Worm (Caenorhabditis elegans) whole organism, L4 larva: ENCODE results near the gene sftb-1.

Source experiments
- F26F4.8 ChIP-seq: fragments of 200-800 bp; sonication (Bioruptor generic); conservative IDR thresholded peaks from 2 replicates; pipeline ENCODE4 v1.3.6; 2022; ENCODE audit warnings: missing genetic modification characterization, missing compliant biosample characterization
- F37D6.2 ChIP-seq: sonication (generic microtip); optimal IDR thresholded peaks from 2 replicates; lab custom pipeline; 2016; ENCODE audit warnings: mild to moderate bottlenecking, missing genetic modification characterization, missing compliant biosample characterization
- aha-1 ChIP-seq: fragments of 150-350 bp; peaks from one replicate; lab custom pipeline; 2014; ENCODE audit warnings: missing biosample characterization, missing genetic modification characterization
- aly-2 ChIP-seq: sonication (generic microtip); optimal IDR thresholded peaks from 2 replicates; lab custom pipeline; 2018; ENCODE audit warnings: missing biosample characterization, missing genetic modification characterization
- attf-4 ChIP-seq: sonication (generic microtip); optimal IDR thresholded peaks from 3 replicates; lab custom pipeline; 2017; ENCODE audit warnings: missing biosample characterization, missing genetic modification characterization
- ceh-20 ChIP-seq: fragments of 200-800 bp; sonication (Bioruptor generic); IDR thresholded peaks from 2 replicates; pipeline ENCODE4 v1.3.6; 2022; ENCODE audit warnings: missing genetic modification reagents, missing genetic modification characterization, missing compliant biosample characterization
- ceh-44 ChIP-seq: fragments of 200-800 bp; sonication (Bioruptor generic); IDR thresholded peaks from 2 replicates; pipeline ENCODE4 v1.3.6; 2022; ENCODE audit warnings: missing genetic modification reagents, missing genetic modification characterization, missing compliant biosample characterization
- ceh-82 ChIP-seq: sonication (generic microtip); optimal IDR thresholded peaks from 2 replicates; lab custom pipeline; 2017; ENCODE audit warnings: missing biosample characterization, missing genetic modification characterization
- ces-1 ChIP-seq: fragments of 150-350 bp; sonication (generic microtip); optimal IDR thresholded peaks from 4 replicates; lab custom pipeline; 2014; ENCODE audit warnings: missing biosample characterization, missing genetic modification reagents, missing genetic modification characterization
- ctbp-1 ChIP-seq: fragments of 200-800 bp; sonication (Bioruptor generic); IDR thresholded peaks from 2 replicates; pipeline ENCODE4 v1.3.6; 2022; ENCODE audit warnings: missing genetic modification reagents, missing genetic modification characterization, missing compliant biosample characterization
- daf-8 ChIP-seq: fragments of 200-800 bp; sonication (Bioruptor generic); IDR thresholded peaks from 2 replicates; pipeline ENCODE4 v1.3.6; 2022; ENCODE audit warnings: missing genetic modification characterization, missing compliant biosample characterization
- dmd-6 ChIP-seq: fragments of 200-800 bp; sonication (Bioruptor generic); IDR thresholded peaks from 2 replicates; pipeline ENCODE4 v1.3.6; 2022; ENCODE audit warnings: missing genetic modification reagents, missing genetic modification characterization, missing compliant biosample characterization
- dmd-9 ChIP-seq: fragments of 200-800 bp; sonication (Bioruptor generic); IDR thresholded peaks from 2 replicates; pipeline ENCODE4 v1.3.6; 2022; ENCODE audit warnings: missing genetic modification reagents, missing genetic modification characterization, missing compliant biosample characterization
- dpl-1 ChIP-seq: fragments of 150-350 bp; optimal IDR thresholded peaks from 2 replicates; lab custom pipeline; 2014; ENCODE audit warnings: missing biosample characterization, missing genetic modification reagents, missing genetic modification characterization
- duxl-1 ChIP-seq: sonication (generic microtip); optimal IDR thresholded peaks from 2 replicates; lab custom pipeline; 2016; ENCODE audit warnings: mild to moderate bottlenecking, missing genetic modification characterization, moderate library complexity, missing compliant biosample characterization; ENCODE audit not compliant: poor library complexity
- dve-1 ChIP-seq: sonication (generic microtip); optimal IDR thresholded peaks from 2 replicates; lab custom pipeline; 2017; ENCODE audit warnings: antibody characterized with exemption, mild to moderate bottlenecking, missing genetic modification characterization, missing compliant biosample characterization; ENCODE audit not compliant: insufficient read depth
- fkh-10 ChIP-seq: fragments of 150-350 bp; optimal IDR thresholded peaks from 2 replicates; lab custom pipeline; 2014; ENCODE audit warnings: missing biosample characterization, missing genetic modification reagents, missing genetic modification characterization
- fos-1 ChIP-seq: fragments of 150-350 bp; optimal IDR thresholded peaks from 2 replicates; lab custom pipeline; 2014; ENCODE audit warnings: missing biosample characterization, missing genetic modification characterization
- hlh-11 ChIP-seq: fragments of 200-800 bp; sonication (Bioruptor generic); optimal IDR thresholded peaks from 2 replicates; lab custom pipeline; 2018; ENCODE audit warnings: mild to moderate bottlenecking, missing genetic modification characterization, missing compliant biosample characterization
- hlh-30 ChIP-seq: sonication (generic microtip); optimal IDR thresholded peaks from 2 replicates; lab custom pipeline; 2017; ENCODE audit warnings: antibody characterized with exemption, mild to moderate bottlenecking, missing genetic modification characterization, missing compliant biosample characterization; ENCODE audit not compliant: insufficient read depth
- lim-7 ChIP-seq: fragments of 200-800 bp; sonication (Bioruptor generic); IDR thresholded peaks from 2 replicates; pipeline ENCODE4 v1.3.6; 2022; ENCODE audit warnings: missing genetic modification characterization, missing compliant biosample characterization
- lin-1 ChIP-seq: fragments of 200-800 bp; sonication (Bioruptor generic); IDR thresholded peaks from 2 replicates; pipeline ENCODE4 v1.3.6; 2022; ENCODE audit warnings: missing genetic modification reagents, missing genetic modification characterization, missing compliant biosample characterization
- lin-29 ChIP-seq: fragments of 200-800 bp; sonication (Bioruptor generic); IDR thresholded peaks from 2 replicates; pipeline ENCODE4 v1.3.6; 2022; ENCODE audit warnings: missing genetic modification reagents, missing genetic modification characterization, missing compliant biosample characterization
- lin-38 ChIP-seq: fragments of 200-800 bp; sonication (Bioruptor generic); IDR thresholded peaks from 2 replicates; pipeline ENCODE4 v1.3.6; 2022; ENCODE audit warnings: missing genetic modification reagents, missing genetic modification characterization, missing compliant biosample characterization
- lin-39 ChIP-seq: fragments of 150-350 bp; optimal IDR thresholded peaks from 2 replicates; lab custom pipeline; 2014; ENCODE audit warnings: missing biosample characterization, missing genetic modification reagents, missing genetic modification characterization
- lsy-2 ChIP-seq, 2 experiments: fragments of 150-350 bp in 1 of 2; sonication (generic microtip) in 1 of 2; optimal IDR thresholded peaks; 2 replicates each; lab custom pipeline; 2014 to 2017; ENCODE audit warnings: missing biosample characterization in 2 of 2, missing genetic modification characterization in 2 of 2
- mdl-1 ChIP-seq, 2 experiments: fragments of 150-350 bp in 1 of 2; sonication (generic microtip) in 1 of 2; optimal IDR thresholded peaks; 2 replicates each; lab custom pipeline; 2014 to 2017; ENCODE audit warnings: missing biosample characterization in 2 of 2, missing genetic modification characterization in 2 of 2
- mes-2 ChIP-seq: sonication (generic microtip); optimal IDR thresholded peaks from 2 replicates; lab custom pipeline; 2016; ENCODE audit warnings: missing genotype, mild to moderate bottlenecking, missing genetic modification characterization, missing compliant biosample characterization; ENCODE audit not compliant: poor library complexity, severe bottlenecking
- mxl-2 ChIP-seq: fragments of 200-800 bp; sonication (Bioruptor generic); conservative IDR thresholded peaks from 2 replicates; pipeline ENCODE4 v1.3.6; 2022; ENCODE audit warnings: missing genetic modification reagents, missing genetic modification characterization, missing compliant biosample characterization
- mxl-3 ChIP-seq: fragments of 200-800 bp; sonication (Bioruptor generic); optimal IDR thresholded peaks from 2 replicates; lab custom pipeline; 2018; ENCODE audit warnings: mild to moderate bottlenecking, missing genetic modification characterization, missing compliant biosample characterization
- nhr-102 ChIP-seq: sonication (generic microtip); optimal IDR thresholded peaks from 2 replicates; lab custom pipeline; 2016; ENCODE audit warnings: mild to moderate bottlenecking, missing genetic modification characterization, moderate library complexity, missing compliant biosample characterization
- nhr-11 ChIP-seq: fragments of 150-350 bp; optimal IDR thresholded peaks from 2 replicates; lab custom pipeline; 2014; ENCODE audit warnings: missing biosample characterization, missing genetic modification characterization
- nhr-111 ChIP-seq: fragments of 200-800 bp; sonication (Bioruptor generic); optimal IDR thresholded peaks from 2 replicates; lab custom pipeline; 2018; ENCODE audit warnings: mild to moderate bottlenecking, missing genetic modification characterization, missing compliant biosample characterization
- nhr-237 ChIP-seq: sonication (generic microtip); optimal IDR thresholded peaks from 2 replicates; lab custom pipeline; 2017; ENCODE audit warnings: missing biosample characterization, missing genetic modification characterization
- nhr-25 ChIP-seq: sonication (generic microtip); optimal IDR thresholded peaks from 2 replicates; lab custom pipeline; 2017; ENCODE audit warnings: missing genetic modification characterization, mild to moderate bottlenecking, missing compliant biosample characterization, antibody characterized with exemption, moderate library complexity, borderline replicate concordance; ENCODE audit not compliant: insufficient read depth
- nhr-28 ChIP-seq: fragments of 150-350 bp; optimal IDR thresholded peaks from 2 replicates; lab custom pipeline; 2014; ENCODE audit warnings: missing biosample characterization, missing genetic modification characterization
- nhr-48 ChIP-seq: sonication (generic microtip); optimal IDR thresholded peaks from 2 replicates; lab custom pipeline; 2016; ENCODE audit warnings: mild to moderate bottlenecking, missing genetic modification characterization, missing compliant biosample characterization
- nhr-6 ChIP-seq: fragments of 150-350 bp; optimal IDR thresholded peaks from 2 replicates; lab custom pipeline; 2014; ENCODE audit warnings: missing biosample characterization, missing genetic modification characterization
- nhr-76 ChIP-seq: fragments of 150-350 bp; optimal IDR thresholded peaks from 2 replicates; lab custom pipeline; 2014; ENCODE audit warnings: missing biosample characterization, missing genetic modification characterization
- pqm-1 ChIP-seq: sonication (generic microtip); optimal IDR thresholded peaks from 2 replicates; lab custom pipeline; 2017; ENCODE audit warnings: missing biosample characterization, missing genetic modification characterization
- rbr-2 ChIP-seq: sonication (generic microtip); optimal IDR thresholded peaks from 2 replicates; lab custom pipeline; 2016; ENCODE audit warnings: missing genotype, missing genetic modification characterization, missing compliant biosample characterization
- saeg-2 ChIP-seq: fragments of 200-800 bp; sonication (Bioruptor generic); IDR thresholded peaks from 2 replicates; pipeline ENCODE4 v1.3.6; 2022; ENCODE audit warnings: missing genetic modification reagents, missing genetic modification characterization, missing compliant biosample characterization
- sdz-12 ChIP-seq: fragments of 200-800 bp; sonication (Bioruptor generic); optimal IDR thresholded peaks from 2 replicates; lab custom pipeline; 2018; ENCODE audit warnings: mild to moderate bottlenecking, missing genetic modification characterization, missing compliant biosample characterization
- set-16 ChIP-seq: fragments of 200-800 bp; sonication (Bioruptor generic); IDR thresholded peaks from 2 replicates; pipeline ENCODE4 v1.3.6; 2022; ENCODE audit warnings: missing genetic modification reagents, missing genetic modification characterization, missing compliant biosample characterization
- spr-3 ChIP-seq: fragments of 200-800 bp; sonication (Bioruptor generic); optimal IDR thresholded peaks from 2 replicates; lab custom pipeline; 2018; ENCODE audit warnings: mild to moderate bottlenecking, missing genetic modification characterization, missing compliant biosample characterization
- tra-1 ChIP-seq: fragments of 200-800 bp; sonication (Bioruptor generic); IDR thresholded peaks from 2 replicates; pipeline ENCODE4 v1.3.6; 2022; ENCODE audit warnings: missing genetic modification reagents, missing genetic modification characterization, missing compliant biosample characterization
- unc-62 ChIP-seq, 3 experiments: fragments of 150-350 bp in 1 of 3; sonication (generic microtip); optimal IDR thresholded peaks in 2 of 3; peaks in 1 of 3; 1 replicate in 1 of 3; 2 replicates in 2 of 3; lab custom pipeline; 2014 to 2017; ENCODE audit warnings: missing biosample characterization in 3 of 3, missing genetic modification characterization in 3 of 3, missing genetic modification reagents in 3 of 3, missing genotype in 1 of 3
- zip-2 ChIP-seq: fragments of 150-350 bp; optimal IDR thresholded peaks from 2 replicates; lab custom pipeline; 2014; ENCODE audit warnings: missing biosample characterization, missing genetic modification characterization
- ztf-11 ChIP-seq: fragments of 150-350 bp; optimal IDR thresholded peaks from 2 replicates; lab custom pipeline; 2014; ENCODE audit warnings: missing biosample characterization, missing genetic modification characterization
- ztf-7 ChIP-seq: fragments of 150-350 bp; optimal IDR thresholded peaks from 2 replicates; lab custom pipeline; 2014; ENCODE audit warnings: missing biosample characterization, missing genetic modification characterization

sftb-1 gene

ce11 chrIII:4269220-4269935, at the start of gene sftb-1, which contains the start of gene R10E4.1:
Gene sftb-1, minus strand, starts transcription at chrIII:4269270.
Gene R10E4.1, plus strand, starts transcription at chrIII:4269743.
- TF ChIP-seq ctbp-1 (GFP tag; lab: Robert Waterston, UW) (no peak), lsy-2 (tag; optimal IDR thresholded peaks at IDR 0.05; lab: Kevin White, UChicago) (peak in 1 of 2 experiments; percentile 81), daf-8 (no peak), lin-29 (GFP tag; lab: Robert Waterston, UW) (no peak), sdz-12 (GFP tag; lab: Kevin White, UChicago) (no peak), attf-4 (tag; lab: Kevin White, UChicago) (no peak), dpl-1 (peak; percentile 81), ztf-11 (tag; lab: Kevin White, UChicago) (no peak), nhr-25 (tag; lab: Kevin White, UChicago) (no peak), set-16 (GFP tag; lab: Robert Waterston, UW) (0 out of 2 replicates have a peak, but pooled peaks have one; percentile 17), dmd-6 (GFP tag; lab: Robert Waterston, UW) (peak; percentile 59), tra-1 (GFP tag; lab: Robert Waterston, UW) (no peak), nhr-102 (tag; lab: Kevin White, UChicago) (peak; percentile 45), mdl-1 (tag; optimal IDR thresholded peaks at IDR 0.05; lab: Kevin White, UChicago) (peak in 1 of 2 experiments; percentile 20), lim-7 (no peak), unc-62 (GFP tag; optimal IDR thresholded peaks at IDR 0.05 in 1 of 2; lab: Kevin White, UChicago) (peak in 1 of 2 experiments; percentile 73), unc-62 (tag; optimal IDR thresholded peaks at IDR 0.05; lab: Kevin White, UChicago) (no peak), fos-1 (no peak), aha-1 (tag; lab: Kevin White, UChicago) (peak; percentile 85), lin-1 (GFP tag; lab: Robert Waterston, UW) (no peak), mes-2 (tag; lab: Kevin White, UChicago) (peak; percentile 80), ceh-20 (GFP tag; lab: Robert Waterston, UW) (no peak), F37D6.2 (tag; lab: Kevin White, UChicago) (peak; percentile 15), ceh-82 (tag; lab: Kevin White, UChicago) (no peak), ces-1 (GFP tag; lab: Kevin White, UChicago) (no peak), F26F4.8 (GFP tag; lab: Robert Waterston, UW) (no peak), ceh-44 (GFP tag; lab: Robert Waterston, UW) (no peak), dmd-9 (GFP tag; lab: Robert Waterston, UW) (no peak), ztf-7 (tag; lab: Kevin White, UChicago) (peak; percentile 25), dve-1 (peak; percentile 71), spr-3 (no peak), mxl-3 (GFP tag; lab: Kevin White, UChicago) (no peak), aly-2 (tag; lab: Kevin White, UChicago) (no peak), hlh-11 (tag; lab: Kevin White, UChicago) (peak; percentile 67), nhr-6 (tag; lab: Kevin White, UChicago) (peak; percentile 55), nhr-28 (tag; lab: Kevin White, UChicago) (peak; percentile 36), lin-38 (GFP tag; lab: Robert Waterston, UW) (peak; percentile 67), lin-39 (tag; lab: Kevin White, UChicago) (no peak), nhr-11 (tag; lab: Kevin White, UChicago) (peak; percentile 20), rbr-2 (tag; lab: Kevin White, UChicago) (peak; percentile 50), hlh-30 (tag; lab: Kevin White, UChicago) (peak; percentile 60), nhr-237 (tag; lab: Kevin White, UChicago) (no peak), fkh-10 (GFP tag; lab: Kevin White, UChicago) (peak; percentile 50), nhr-76 (tag; lab: Kevin White, UChicago) (no peak), saeg-2 (no peak), nhr-111 (GFP tag; lab: Kevin White, UChicago) (no peak), nhr-48 (tag; lab: Kevin White, UChicago) (peak; percentile 28), mxl-2 (GFP tag; lab: Robert Waterston, UW) (no peak), pqm-1 (tag; lab: Kevin White, UChicago) (no peak), duxl-1 (tag; lab: Kevin White, UChicago) (peak; percentile 23), zip-2 (tag; lab: Kevin White, UChicago) (no peak)
